Worm (Caenorhabditis elegans): ENCODE results near the gene T03G11.10.

T03G11.10 gene

DNA sequence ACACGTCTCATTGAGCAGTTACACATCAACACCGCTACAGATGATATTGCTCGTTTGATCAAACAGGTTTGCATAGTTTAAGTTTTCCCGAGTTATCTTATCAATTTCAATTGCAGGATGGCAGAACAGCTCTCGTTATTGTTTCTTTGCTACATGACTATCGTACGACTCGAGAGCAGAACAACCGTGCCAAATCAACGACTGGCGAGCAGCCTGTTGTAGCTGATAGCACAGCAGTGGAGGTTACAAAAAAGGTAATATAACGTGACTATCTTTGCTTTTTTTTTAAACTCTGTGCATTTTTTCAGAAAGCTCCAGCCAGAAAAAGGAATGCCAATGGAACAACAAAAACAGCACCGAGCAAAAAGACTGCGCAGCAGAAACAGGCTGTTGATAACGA is 31.4 kb upstream of the T03G11.10 start:
- peak; percentile 69 for TF ChIP-seq pqm-1 (tag; optimal IDR thresholded peaks at IDR 0.05)
- no peak for TF ChIP-seq aly-2 (tag; optimal IDR thresholded peaks at IDR 0.05)
- no peak for TF ChIP-seq lin-39 (tag; optimal IDR thresholded peaks at IDR 0.05)
- TF ChIP-seq F26F4.8 (GFP tag; conservative IDR thresholded peaks at IDR 0.05) = no peak
- no peak for TF ChIP-seq R02D3.7 (tag; optimal IDR thresholded peaks at IDR 0.05)
- TF ChIP-seq dmd-6 (GFP tag; IDR thresholded peaks at IDR 0.05) = 0 out of 2 replicates have a peak, but pooled peaks have one; percentile 15
- TF ChIP-seq tra-1 (GFP tag; IDR thresholded peaks at IDR 0.05) = no peak
- TF ChIP-seq fos-1 (tag; optimal IDR thresholded peaks at IDR 0.05) = no peak
- TF ChIP-seq egl-27 (tag; optimal IDR thresholded peaks at IDR 0.05) = no peak
- no peak for TF ChIP-seq unc-130 (GFP tag; optimal IDR thresholded peaks at IDR 0.05)
- TF ChIP-seq unc-62 (GFP tag; optimal IDR thresholded peaks at IDR 0.05 in 1 of 2) = no peak
- no peak for TF ChIP-seq unc-62 (tag; optimal IDR thresholded peaks at IDR 0.05)
- no peak for TF ChIP-seq hlh-11 (tag; optimal IDR thresholded peaks at IDR 0.05)
- TF ChIP-seq nhr-77 (tag; optimal IDR thresholded peaks at IDR 0.05) = no peak
- TF ChIP-seq mxl-3 (GFP tag; optimal IDR thresholded peaks at IDR 0.05) = no peak
- peak; percentile 12 for TF ChIP-seq nhr-28 (tag; optimal IDR thresholded peaks at IDR 0.05)

DNA sequence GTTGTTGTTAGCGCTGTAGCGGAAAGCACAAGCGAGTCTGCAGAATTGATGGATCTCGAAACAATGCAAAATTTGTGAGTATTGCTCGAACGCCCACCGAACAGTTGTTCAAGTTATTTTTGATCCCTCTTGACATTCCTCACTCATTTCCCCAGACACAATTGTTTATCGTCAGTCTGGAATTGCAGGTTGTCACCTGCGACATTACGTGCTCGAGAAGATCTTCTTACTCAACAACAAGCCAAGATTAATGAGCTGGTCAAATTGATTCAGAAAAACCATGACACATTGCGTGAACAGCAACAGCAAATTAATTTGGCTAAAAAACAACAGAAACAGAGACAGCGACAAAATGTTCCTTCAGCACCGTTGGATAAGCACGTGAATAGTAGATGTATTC is 30.9 kb upstream of the T03G11.10 start:
- TF ChIP-seq lin-29 (GFP tag; IDR thresholded peaks at IDR 0.05) = no peak
- TF ChIP-seq daf-19 (GFP tag; conservative IDR thresholded peaks at IDR 0.05) = no peak
- peak; percentile 21 for TF ChIP-seq nhr-11 (tag; optimal IDR thresholded peaks at IDR 0.05)
- peak in 1 of 2 experiments; percentile 95 for TF ChIP-seq daf-16 (GFP tag; optimal IDR thresholded peaks at IDR 0.05)
- TF ChIP-seq daf-16 (tag; optimal IDR thresholded peaks at IDR 0.05) = no peak
- TF ChIP-seq D1046.2 (GFP tag; IDR thresholded peaks at IDR 0.05) = no peak
- no peak for TF ChIP-seq ceh-32 (tag; optimal IDR thresholded peaks at IDR 0.05; ENCODE audit: poor library complexity)
- no peak for TF ChIP-seq Y48G9A.11 (GFP tag; IDR thresholded peaks at IDR 0.05)

DNA sequence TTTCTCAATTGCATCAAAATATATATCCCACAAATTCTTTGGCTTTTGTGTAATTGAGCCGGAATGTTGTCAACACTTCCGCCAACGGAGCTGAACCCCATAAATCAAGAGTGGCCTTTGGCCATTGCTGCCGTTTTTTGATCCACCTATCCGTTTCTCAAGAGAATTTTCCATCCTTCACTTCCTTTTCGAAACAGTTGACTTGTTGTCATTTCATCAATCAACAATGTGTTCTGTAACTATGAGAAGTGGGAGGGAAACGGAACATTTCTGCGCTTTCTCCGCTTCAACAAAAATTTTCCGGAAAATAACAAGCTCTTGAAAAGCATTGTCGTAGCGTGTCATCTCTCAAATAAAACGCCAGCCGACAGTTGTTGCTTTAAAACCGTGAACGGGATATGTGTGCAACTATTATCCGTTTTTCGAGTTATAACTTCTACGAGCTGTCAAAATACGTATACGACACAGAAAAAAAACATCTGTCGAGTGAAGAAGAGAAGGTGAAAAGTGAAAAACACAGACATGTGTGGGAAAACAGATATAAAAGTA is 28.9 kb upstream of the T03G11.10 start:
- TF ChIP-seq dmd-8 (GFP tag; IDR thresholded peaks at IDR 0.05) = no peak
- TF ChIP-seq nhr-77 (tag; optimal IDR thresholded peaks at IDR 0.05) = no peak
- no peak for TF ChIP-seq R02D3.7 (tag; optimal IDR thresholded peaks at IDR 0.05)
- TF ChIP-seq unc-62 (GFP tag; optimal IDR thresholded peaks at IDR 0.05 in 1 of 2) = peak in 1 of 2 experiments; percentile 60
- TF ChIP-seq unc-62 (tag; optimal IDR thresholded peaks at IDR 0.05) = no peak
- TF ChIP-seq lin-38 (GFP tag; IDR thresholded peaks at IDR 0.05) = no peak
- TF ChIP-seq nhr-111 (GFP tag; optimal IDR thresholded peaks at IDR 0.05) = no peak
- peak; percentile 12 for TF ChIP-seq hlh-11 (tag; optimal IDR thresholded peaks at IDR 0.05)
- TF ChIP-seq daf-16 (GFP tag; optimal IDR thresholded peaks at IDR 0.05) = peak in 1 of 2 experiments; percentile 95
- no peak for TF ChIP-seq daf-16 (tag; optimal IDR thresholded peaks at IDR 0.05)
- TF ChIP-seq lin-39 (tag; optimal IDR thresholded peaks at IDR 0.05) = no peak
- TF ChIP-seq egl-43 (GFP tag; IDR thresholded peaks at IDR 0.05) = no peak
- no peak for TF ChIP-seq F26F4.8 (GFP tag; conservative IDR thresholded peaks at IDR 0.05)
- no peak for TF ChIP-seq sdz-12 (GFP tag; optimal IDR thresholded peaks at IDR 0.05)
- TF ChIP-seq mxl-3 (GFP tag; optimal IDR thresholded peaks at IDR 0.05) = no peak
- TF ChIP-seq nhr-11 (tag; optimal IDR thresholded peaks at IDR 0.05) = peak; percentile 80
- no peak for TF ChIP-seq snpc-4 (tag; optimal IDR thresholded peaks at IDR 0.05)
- TF ChIP-seq Y48G9A.11 (GFP tag; IDR thresholded peaks at IDR 0.05) = no peak

ce11 chrX:5199245-5199644 is 28.3 kb upstream of the T03G11.10 start:
- TF ChIP-seq Y5F2A.4 (GFP tag; optimal IDR thresholded peaks at IDR 0.05) (no peak), ceh-20 (GFP tag; IDR thresholded peaks at IDR 0.05) (no peak), sdz-12 (GFP tag; optimal IDR thresholded peaks at IDR 0.05) (no peak), mdt-29 (GFP tag; IDR thresholded peaks at IDR 0.05) (no peak)

DNA sequence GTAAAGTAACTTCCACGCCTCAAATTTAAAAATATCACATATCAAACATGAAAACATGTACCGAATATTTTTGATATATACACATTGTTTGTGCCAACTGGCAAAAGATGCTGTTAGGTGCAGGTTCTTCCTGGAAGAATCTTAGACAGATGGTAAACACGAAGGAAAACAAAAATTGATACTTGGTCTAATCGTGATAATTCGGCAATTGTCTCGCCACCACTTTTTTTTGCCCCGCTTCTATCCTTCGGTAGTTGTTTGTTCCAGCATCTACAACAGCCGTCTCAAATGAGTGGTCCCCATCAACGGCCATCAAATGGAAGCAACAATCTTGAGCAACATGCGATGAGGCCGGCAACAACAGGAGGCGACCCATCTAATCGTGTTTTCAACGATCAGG is 26.5 kb upstream of the T03G11.10 start:
- TF ChIP-seq ama-1 (optimal IDR thresholded peaks at IDR 0.05) (no peak), hlh-30 (tag; optimal IDR thresholded peaks at IDR 0.05; ENCODE audit: insufficient read depth) (no peak), nhr-11 (tag; optimal IDR thresholded peaks at IDR 0.05) (peak; percentile 19), php-3 (GFP tag; IDR thresholded peaks at IDR 0.05) (no peak), spr-1 (tag; optimal IDR thresholded peaks at IDR 0.05) (no peak), daf-16 (GFP tag; optimal IDR thresholded peaks at IDR 0.05) (peak in 1 of 2 experiments; percentile 99), daf-16 (tag; optimal IDR thresholded peaks at IDR 0.05) (no peak), duxl-1 (tag; optimal IDR thresholded peaks at IDR 0.05; ENCODE audit: poor library complexity) (no peak), tag-97 (GFP tag; IDR thresholded peaks at IDR 0.05) (no peak), Y75B8A.6 (GFP tag; IDR thresholded peaks at IDR 0.05) (no peak), fos-1 (tag; optimal IDR thresholded peaks at IDR 0.05) (no peak), unc-39 (tag; optimal IDR thresholded peaks at IDR 0.05) (no peak), hlh-11 (tag; optimal IDR thresholded peaks at IDR 0.05) (peak; percentile 17), set-16 (GFP tag; IDR thresholded peaks at IDR 0.05) (no peak)

Measured in whole organism, L4 larva.